Worm (Caenorhabditis elegans) whole organism, L4/young adult: ENCODE measurements around the gene C14B9.8.
A peak's percentile ranks its signal among the peaks of the same experiment; 100 is the strongest.

Experiments used
- W03F9.2 ChIP-seq: fragments of 150-350 bp; optimal IDR thresholded peaks from 2 replicates; lab custom pipeline; 2014; ENCODE audit warnings: missing biosample characterization, missing genetic modification characterization
- dao-5 ChIP-seq: sonication (generic microtip); optimal IDR thresholded peaks from 2 replicates; lab custom pipeline; 2016; ENCODE audit warnings: missing genotype, missing genetic modification characterization, moderate library complexity, missing compliant biosample characterization
- him-1 ChIP-seq: sonication (generic microtip); optimal IDR thresholded peaks from 2 replicates; lab custom pipeline; 2016; ENCODE audit warnings: missing genotype, missing genetic modification reagents, missing genetic modification characterization, missing compliant biosample characterization

Gene C14B9.8

ce11 chrIII:8158140-8158786 is 13.8 kb upstream of the C14B9.8 start, which contains the start of gene atg-13:
TSS of gene atg-13 (minus strand) at chrIII:8158190.
- TF ChIP-seq him-1 (tag; lab: Kevin White, UChicago) (no peak), dao-5 (tag; lab: Kevin White, UChicago) (no peak), W03F9.2 (tag; lab: Kevin White, UChicago) (no peak)

ce11 chrIII:8155166-8155565 is 10.7 kb upstream of the C14B9.8 start, which contains the start of gene D2007.1:
TSS of gene D2007.1 (plus strand) at chrIII:8155466.
- TF ChIP-seq him-1 (tag; lab: Kevin White, UChicago) (no peak), dao-5 (tag; lab: Kevin White, UChicago) (no peak), W03F9.2 (tag; lab: Kevin White, UChicago) (no peak)

- no peak for TF ChIP-seq W03F9.2 (tag; lab: Kevin White, UChicago)
- TF ChIP-seq dao-5 (tag; lab: Kevin White, UChicago) = no peak
- TF ChIP-seq him-1 (tag; lab: Kevin White, UChicago) = no peak
Measured at ce11 chrIII:8154423-8154822, 10.0 kb upstream of the C14B9.8 start.

- TF ChIP-seq W03F9.2 (tag; lab: Kevin White, UChicago) (no peak), dao-5 (tag; lab: Kevin White, UChicago) (no peak)
Measured at ce11 chrIII:8148751-8149150, 4.3 kb upstream of the C14B9.8 start, which contains the start of gene D2007.2. TSS of gene D2007.2 (plus strand) at chrIII:8148963.

ce11 chrIII:8145971-8146370 is 1.5 kb upstream of the C14B9.8 start:
- TF ChIP-seq W03F9.2 (tag; lab: Kevin White, UChicago) = no peak
- TF ChIP-seq him-1 (tag; lab: Kevin White, UChicago) = no peak
- TF ChIP-seq dao-5 (tag; lab: Kevin White, UChicago) = no peak

ce11 chrIII:8142217-8142616 is 2.2 kb downstream of the C14B9.8 start:
- no peak for TF ChIP-seq dao-5 (tag; lab: Kevin White, UChicago)
- TF ChIP-seq W03F9.2 (tag; lab: Kevin White, UChicago) = no peak
- TF ChIP-seq him-1 (tag; lab: Kevin White, UChicago) = no peak

- TF ChIP-seq him-1 (tag; lab: Kevin White, UChicago) (no peak), W03F9.2 (tag; lab: Kevin White, UChicago) (no peak), dao-5 (tag; lab: Kevin White, UChicago) (no peak)
Measured at ce11 chrIII:8137777-8138176, 6.7 kb downstream of the C14B9.8 start, which contains the start of gene hsp-12.2. TSS of gene hsp-12.2 (plus strand) at chrIII:8138077.

ce11 chrIII:8136517-8137099 is 7.8 kb downstream of the C14B9.8 start:
- TF ChIP-seq W03F9.2 (tag; lab: Kevin White, UChicago) = no peak
- no peak for TF ChIP-seq dao-5 (tag; lab: Kevin White, UChicago)
- TF ChIP-seq him-1 (tag; lab: Kevin White, UChicago) = no peak

- TF ChIP-seq W03F9.2 (tag; lab: Kevin White, UChicago) (no peak), dao-5 (tag; lab: Kevin White, UChicago) (no peak), him-1 (tag; lab: Kevin White, UChicago) (no peak)
Measured at ce11 chrIII:8133346-8133745, 11.1 kb downstream of the C14B9.8 start, which contains the start of gene C14B9.2. TSS of gene C14B9.2 (plus strand) at chrIII:8133665.

- no peak for TF ChIP-seq W03F9.2 (tag; lab: Kevin White, UChicago)
- TF ChIP-seq dao-5 (tag; lab: Kevin White, UChicago) = no peak
- no peak for TF ChIP-seq him-1 (tag; lab: Kevin White, UChicago)
Measured at ce11 chrIII:8132496-8132895, 11.9 kb downstream of the C14B9.8 start.

- peak; percentile 47 for TF ChIP-seq him-1 (tag; lab: Kevin White, UChicago)
- peak; percentile 89 for TF ChIP-seq W03F9.2 (tag; lab: Kevin White, UChicago)
- TF ChIP-seq dao-5 (tag; lab: Kevin White, UChicago) = no peak
Measured at ce11 chrIII:8130177-8130902, 14.1 kb downstream of the C14B9.8 start, which contains the start of the genes rpl-21 and C14B9.10. TSS of gene rpl-21 (minus strand) at chrIII:8130227. TSS of gene C14B9.10 (plus strand) at chrIII:8130852.

ce11 chrIII:8129195-8129594 is 15.2 kb downstream of the C14B9.8 start:
- no peak for TF ChIP-seq him-1 (tag; lab: Kevin White, UChicago)
- no peak for TF ChIP-seq dao-5 (tag; lab: Kevin White, UChicago)
- TF ChIP-seq W03F9.2 (tag; lab: Kevin White, UChicago) = no peak

- no peak for TF ChIP-seq W03F9.2 (tag; lab: Kevin White, UChicago)
- TF ChIP-seq dao-5 (tag; lab: Kevin White, UChicago) = no peak
Measured at ce11 chrIII:8126978-8127377, 17.5 kb downstream of the C14B9.8 start.
